Worm (Caenorhabditis elegans): ENCODE results near the gene F53A2.11.
A peak's percentile ranks its signal among the peaks of the same experiment; 100 is the strongest.

F53A2.11 gene

ce11 chrIII:13313788-13314187, 8.7 kb downstream of the F53A2.11 start, which contains the start of gene Y43F4B.10 (continued):
- TF ChIP-seq unc-30 (tag; optimal IDR thresholded peaks at IDR 0.05) = no peak
- no peak for TF ChIP-seq ceh-90 (tag; optimal IDR thresholded peaks at IDR 0.05)
- TF ChIP-seq nhr-77 (tag; optimal IDR thresholded peaks at IDR 0.05) = no peak
- TF ChIP-seq pax-3 (tag; optimal IDR thresholded peaks at IDR 0.05) = no peak
- no peak for TF ChIP-seq zip-4 (GFP tag; optimal IDR thresholded peaks at IDR 0.05)
- no peak for TF ChIP-seq pqm-1 (tag; optimal IDR thresholded peaks at IDR 0.05)
- TF ChIP-seq hlh-17 (GFP tag; optimal IDR thresholded peaks at IDR 0.05; ENCODE audit: borderline replicate concordance) = no peak
- no peak for TF ChIP-seq unc-98 (GFP tag; IDR thresholded peaks at IDR 0.05)
- TF ChIP-seq unc-86 (tag; optimal IDR thresholded peaks at IDR 0.05) = no peak
- no peak for TF ChIP-seq egl-13 (tag; optimal IDR thresholded peaks at IDR 0.05)
- no peak for TF ChIP-seq unc-130 (tag; optimal IDR thresholded peaks at IDR 0.05)
- no peak for TF ChIP-seq fos-1 (tag; optimal IDR thresholded peaks at IDR 0.05)
- no peak for TF ChIP-seq ceh-63 (GFP tag; optimal IDR thresholded peaks at IDR 0.05)
- no peak for TF ChIP-seq lin-39 (tag; optimal IDR thresholded peaks at IDR 0.05)

- TF ChIP-seq pqm-1 (tag; optimal IDR thresholded peaks at IDR 0.05) (no peak), ceh-63 (GFP tag; optimal IDR thresholded peaks at IDR 0.05) (no peak), lin-13 (GFP tag; optimal IDR thresholded peaks at IDR 0.05) (no peak), Y116A8C.19 (tag; optimal IDR thresholded peaks at IDR 0.05; ENCODE audit: borderline replicate concordance) (no peak), lsy-2 (tag; optimal IDR thresholded peaks at IDR 0.05) (peak in 1 of 2 experiments; percentile 23), tlp-1 (tag; optimal IDR thresholded peaks at IDR 0.05) (no peak), rnt-1 (tag; optimal IDR thresholded peaks at IDR 0.05) (no peak), dsc-1 (tag; optimal IDR thresholded peaks at IDR 0.05) (no peak), hlh-17 (GFP tag; optimal IDR thresholded peaks at IDR 0.05; ENCODE audit: borderline replicate concordance) (no peak), lin-35 (GFP tag; optimal IDR thresholded peaks at IDR 0.05) (peak; percentile 33 to 54), zag-1 (tag; optimal IDR thresholded peaks at IDR 0.05) (no peak), lin-14 (GFP tag; optimal IDR thresholded peaks at IDR 0.05) (no peak), F16B12.6 (tag; optimal IDR thresholded peaks at IDR 0.05) (no peak), mdl-1 (tag; optimal IDR thresholded peaks at IDR 0.05) (no peak), pag-3 (tag; optimal IDR thresholded peaks at IDR 0.05; ENCODE audit: borderline replicate concordance, insufficient read depth) (no peak), egl-13 (tag; optimal IDR thresholded peaks at IDR 0.05) (no peak), nhr-90 (tag; optimal IDR thresholded peaks at IDR 0.05; ENCODE audit: poor library complexity) (no peak), snu-23 (GFP tag; optimal IDR thresholded peaks at IDR 0.05) (peak; percentile 57), swsn-7 (tag; optimal IDR thresholded peaks at IDR 0.05) (no peak), ceh-82 (tag; optimal IDR thresholded peaks at IDR 0.05) (no peak), grh-1 (GFP tag; IDR thresholded peaks at IDR 0.05) (no peak), lin-15B (tag; optimal IDR thresholded peaks at IDR 0.05) (no peak), unc-86 (tag; optimal IDR thresholded peaks at IDR 0.05) (no peak), fos-1 (tag; optimal IDR thresholded peaks at IDR 0.05) (no peak), nhr-84 (tag; optimal IDR thresholded peaks at IDR 0.05) (no peak), vab-15 (tag; optimal IDR thresholded peaks at IDR 0.05) (no peak), alr-1 (tag; optimal IDR thresholded peaks at IDR 0.05; ENCODE audit: borderline replicate concordance) (no peak), jun-1 (tag; optimal IDR thresholded peaks at IDR 0.05) (peak; percentile 8), C16A3.4 (tag; optimal IDR thresholded peaks at IDR 0.05) (no peak), aly-2 (tag; optimal IDR thresholded peaks at IDR 0.05) (no peak), nhr-47 (tag; optimal IDR thresholded peaks at IDR 0.05) (no peak), blmp-1 (tag; optimal IDR thresholded peaks at IDR 0.05) (no peak), unc-62 (GFP tag; optimal IDR thresholded peaks at IDR 0.05) (no peak), nhr-19 (GFP tag; conservative IDR thresholded peaks at IDR 0.05) (0 out of 2 replicates have a peak, but pooled peaks have one; percentile 2), mab-9 (GFP tag; IDR thresholded peaks at IDR 0.05) (no peak), ceh-8 (GFP tag; optimal IDR thresholded peaks at IDR 0.05) (no peak), sup-37 (GFP tag; optimal IDR thresholded peaks at IDR 0.05) (no peak), ces-1 (GFP tag; optimal IDR thresholded peaks at IDR 0.05) (no peak), nhr-76 (tag; optimal IDR thresholded peaks at IDR 0.05) (no peak), hlh-4 (tag; optimal IDR thresholded peaks at IDR 0.05) (no peak), mep-1 (tag; optimal IDR thresholded peaks at IDR 0.05) (peak; percentile 31), nhr-85 (tag) (no peak), nhr-20 (tag; optimal IDR thresholded peaks at IDR 0.05) (peak; percentile 13)
Observed at ce11 chrIII:13310552-13310951, 11.9 kb downstream of the F53A2.11 start.

Data from whole organism, L1 larva.